Worm (Caenorhabditis elegans) whole organism, young adult: ENCODE results near the gene lido-18.

Experiments used
- B0019.2 ChIP-seq: fragments of 200-800 bp; sonication (Bioruptor generic); conservative IDR thresholded peaks from 2 replicates; pipeline ENCODE4 v1.3.6; 2022; ENCODE audit warnings: missing genetic modification reagents, missing genetic modification characterization, missing compliant biosample characterization
- B0261.1 ChIP-seq: sonication (generic microtip); optimal IDR thresholded peaks from 2 replicates; lab custom pipeline; 2016; ENCODE audit warnings: mild to moderate bottlenecking, missing genetic modification characterization, moderate library complexity, missing compliant biosample characterization
- D2030.7 ChIP-seq: fragments of 200-800 bp; sonication (Bioruptor generic); IDR thresholded peaks from 2 replicates; pipeline ENCODE4 v1.3.6; 2022; ENCODE audit warnings: missing genetic modification reagents, missing genetic modification characterization, missing compliant biosample characterization
- F10E7.11 ChIP-seq: sonication (generic microtip); optimal IDR thresholded peaks from 2 replicates; lab custom pipeline; 2017; ENCODE audit warnings: mild to moderate bottlenecking, missing genetic modification characterization, moderate library complexity, missing compliant biosample characterization
- F22D6.2 ChIP-seq: sonication (generic microtip); optimal IDR thresholded peaks from 2 replicates; lab custom pipeline; 2016; ENCODE audit warnings: mild to moderate bottlenecking, missing genetic modification characterization, missing compliant biosample characterization
- F49E8.2 ChIP-seq: sonication (generic microtip); optimal IDR thresholded peaks from 3 replicates; lab custom pipeline; 2017; ENCODE audit warnings: missing genetic modification characterization, mild to moderate bottlenecking, missing compliant biosample characterization, antibody characterized with exemption, moderate library complexity; ENCODE audit not compliant: insufficient read depth
- F52B5.7 ChIP-seq: sonication (generic microtip); optimal IDR thresholded peaks from 2 replicates; lab custom pipeline; 2016; ENCODE audit warnings: mild to moderate bottlenecking, missing genetic modification characterization, missing compliant biosample characterization
- F55B11.4 ChIP-seq: sonication (generic microtip); optimal IDR thresholded peaks from 2 replicates; lab custom pipeline; 2016; ENCODE audit warnings: missing compliant biosample characterization, missing genetic modification characterization, borderline replicate concordance; ENCODE audit not compliant: insufficient read depth
- F57C9.4 ChIP-seq: sonication (generic microtip); optimal IDR thresholded peaks from 2 replicates; lab custom pipeline; 2017; ENCODE audit warnings: mild to moderate bottlenecking, missing genetic modification characterization, missing compliant biosample characterization
- T07F8.4 ChIP-seq: sonication (generic microtip); optimal IDR thresholded peaks from 2 replicates; lab custom pipeline; 2016; ENCODE audit warnings: mild to moderate bottlenecking, missing genetic modification characterization, moderate library complexity, missing compliant biosample characterization
- Y56A3A.18 ChIP-seq: fragments of 200-800 bp; sonication (Bioruptor generic); IDR thresholded peaks from 2 replicates; pipeline ENCODE4 v1.3.6; 2022; ENCODE audit warnings: missing genetic modification reagents, missing genetic modification characterization, missing compliant biosample characterization
- Y67H2A.10 ChIP-seq: fragments of 200-800 bp; sonication (Bioruptor generic); conservative IDR thresholded peaks from 2 replicates; pipeline ENCODE4 v1.3.6; 2022; ENCODE audit warnings: missing genetic modification reagents, missing genetic modification characterization, missing compliant biosample characterization
- Y79H2A.3 ChIP-seq: fragments of 200-800 bp; sonication (Bioruptor generic); conservative IDR thresholded peaks from 2 replicates; pipeline ENCODE4 v1.3.6; 2022; ENCODE audit warnings: missing genetic modification reagents, missing genetic modification characterization, missing compliant biosample characterization
- Y95B8A.8 ChIP-seq: fragments of 200-800 bp; sonication (Bioruptor generic); IDR thresholded peaks from 2 replicates; pipeline ENCODE4 v1.3.6; 2022; ENCODE audit warnings: missing genetic modification reagents, missing genetic modification characterization, missing compliant biosample characterization
- ZK185.1 ChIP-seq: sonication (generic microtip); optimal IDR thresholded peaks from 2 replicates; lab custom pipeline; 2016; ENCODE audit warnings: mild to moderate bottlenecking, missing genetic modification characterization, missing compliant biosample characterization; ENCODE audit not compliant: poor library complexity, severe bottlenecking
- ama-1 ChIP-seq, 3 experiments: fragments of 150-350 bp in 1 of 3; sonication (generic microtip) in 2 of 3; optimal IDR thresholded peaks; 2 replicates each; lab custom pipeline; 2014 to 2018; ENCODE audit warnings: missing biosample characterization in 2 of 3, missing genetic modification characterization in 2 of 3, missing genetic modification reagents in 2 of 3
- aptf-3 ChIP-seq: fragments of 200-800 bp; sonication (Bioruptor generic); IDR thresholded peaks from 2 replicates; pipeline ENCODE4 v1.3.6; 2022; ENCODE audit warnings: missing genetic modification characterization, missing compliant biosample characterization
- atf-7 ChIP-seq: sonication (generic microtip); optimal IDR thresholded peaks from 2 replicates; lab custom pipeline; 2017; ENCODE audit warnings: mild to moderate bottlenecking, missing genetic modification characterization, missing compliant biosample characterization
- athp-1 ChIP-seq: sonication (generic microtip); optimal IDR thresholded peaks from 2 replicates; lab custom pipeline; 2017; ENCODE audit warnings: mild to moderate bottlenecking, missing genetic modification characterization, missing compliant biosample characterization
- bed-1 ChIP-seq: fragments of 200-800 bp; sonication (Bioruptor generic); IDR thresholded peaks from 2 replicates; pipeline ENCODE4 v1.3.6; 2022; ENCODE audit warnings: missing genetic modification reagents, missing genetic modification characterization, missing compliant biosample characterization
- bed-2 ChIP-seq: fragments of 200-800 bp; sonication (Bioruptor generic); IDR thresholded peaks from 2 replicates; pipeline ENCODE4 v1.3.6; 2022; ENCODE audit warnings: missing genetic modification reagents, missing genetic modification characterization, missing compliant biosample characterization
- ceh-100 ChIP-seq: fragments of 200-800 bp; sonication (Bioruptor generic); IDR thresholded peaks from 2 replicates; pipeline ENCODE4 v1.3.6; 2022; ENCODE audit warnings: missing genetic modification reagents, missing genetic modification characterization, missing compliant biosample characterization
- ceh-91 ChIP-seq: fragments of 200-800 bp; sonication (Bioruptor generic); IDR thresholded peaks from 2 replicates; pipeline ENCODE4 v1.3.6; 2022; ENCODE audit warnings: missing genetic modification reagents, missing genetic modification characterization, missing compliant biosample characterization
- chd-7 ChIP-seq: sonication (generic microtip); optimal IDR thresholded peaks from 2 replicates; lab custom pipeline; 2016; ENCODE audit warnings: mild to moderate bottlenecking, missing genetic modification characterization, moderate library complexity, missing compliant biosample characterization
- dpl-1 ChIP-seq: fragments of 150-350 bp; optimal IDR thresholded peaks from 2 replicates; lab custom pipeline; 2014; ENCODE audit warnings: missing biosample characterization, missing genetic modification reagents, missing genetic modification characterization
- egrh-3 ChIP-seq: fragments of 200-800 bp; sonication (Bioruptor generic); IDR thresholded peaks from 2 replicates; pipeline ENCODE4 v1.3.6; 2022; ENCODE audit warnings: missing genetic modification reagents, missing genetic modification characterization, missing compliant biosample characterization
- gei-17 ChIP-seq: fragments of 200-800 bp; sonication (Bioruptor generic); optimal IDR thresholded peaks from 2 replicates; lab custom pipeline; 2018; ENCODE audit warnings: mild to moderate bottlenecking, missing genetic modification characterization, missing compliant biosample characterization
- hlh-26 ChIP-seq: fragments of 200-800 bp; sonication (Bioruptor generic); conservative IDR thresholded peaks from 2 replicates; pipeline ENCODE4 v1.3.6; 2022; ENCODE audit warnings: missing genetic modification reagents, missing genetic modification characterization, missing compliant biosample characterization
- hmg-1.2 ChIP-seq: fragments of 200-800 bp; sonication (Bioruptor generic); IDR thresholded peaks from 2 replicates; pipeline ENCODE4 v1.3.6; 2022; ENCODE audit warnings: missing genetic modification reagents, missing genetic modification characterization, missing compliant biosample characterization
- let-607 ChIP-seq, 2 experiments: fragments of 200-800 bp in 1 of 2; sonication (Bioruptor generic) in 1 of 2; sonication (generic microtip) in 1 of 2; optimal IDR thresholded peaks; 2 replicates each; lab custom pipeline; 2016 to 2018; ENCODE audit warnings: mild to moderate bottlenecking in 2 of 2, missing compliant biosample characterization in 2 of 2, missing genetic modification characterization in 2 of 2, moderate library complexity in 2 of 2, missing genotype in 1 of 2
- lin-40 ChIP-seq: sonication (generic microtip); optimal IDR thresholded peaks from 2 replicates; lab custom pipeline; 2016; ENCODE audit warnings: missing genetic modification characterization, mild to moderate bottlenecking, missing compliant biosample characterization, missing genotype, missing genetic modification reagents
- madf-10 ChIP-seq: sonication (generic microtip); optimal IDR thresholded peaks from 2 replicates; lab custom pipeline; 2016; ENCODE audit warnings: mild to moderate bottlenecking, missing genetic modification characterization, missing compliant biosample characterization
- mcd-1 ChIP-seq: fragments of 200-800 bp; sonication (Bioruptor generic); IDR thresholded peaks from 2 replicates; pipeline ENCODE4 v1.3.6; 2022; ENCODE audit warnings: missing genetic modification reagents, missing genetic modification characterization, missing compliant biosample characterization
- mes-4 ChIP-seq: sonication (generic microtip); optimal IDR thresholded peaks from 2 replicates; lab custom pipeline; 2016; ENCODE audit warnings: missing genotype, missing genetic modification characterization, missing compliant biosample characterization
- nfya-2 ChIP-seq: fragments of 200-800 bp; sonication (Bioruptor generic); IDR thresholded peaks from 2 replicates; pipeline ENCODE4 v1.3.6; 2022; ENCODE audit warnings: missing genetic modification reagents, missing genetic modification characterization, missing compliant biosample characterization
- nhr-90 ChIP-seq: sonication (generic microtip); optimal IDR thresholded peaks from 2 replicates; lab custom pipeline; 2016; ENCODE audit warnings: missing genotype, mild to moderate bottlenecking, missing genetic modification characterization, missing compliant biosample characterization
- rec-8 ChIP-seq, 2 experiments: sonication (generic microtip); optimal IDR thresholded peaks; 2 replicates each; lab custom pipeline; 2016; ENCODE audit warnings: mild to moderate bottlenecking in 2 of 2, missing genetic modification characterization in 2 of 2, missing genetic modification reagents in 2 of 2, missing genotype in 2 of 2, missing biosample characterization in 1 of 2, missing compliant biosample characterization in 1 of 2, moderate library complexity in 1 of 2
- repo-1 ChIP-seq: sonication (generic microtip); optimal IDR thresholded peaks from 2 replicates; lab custom pipeline; 2017; ENCODE audit warnings: mild to moderate bottlenecking, missing genetic modification characterization, missing compliant biosample characterization
- rpc-1 ChIP-seq, 2 experiments: fragments of 150-350 bp in 1 of 2; sonication (generic microtip) in 1 of 2; optimal IDR thresholded peaks; 2 replicates each; lab custom pipeline; 2014 to 2018; ENCODE audit warnings: missing biosample characterization in 1 of 2, missing genetic modification characterization in 1 of 2, missing genetic modification reagents in 1 of 2, missing genotype in 1 of 2
- somi-1 ChIP-seq: fragments of 200-800 bp; sonication (Bioruptor generic); optimal IDR thresholded peaks from 2 replicates; lab custom pipeline; 2018; ENCODE audit warnings: mild to moderate bottlenecking, missing genetic modification characterization, missing compliant biosample characterization
- tbx-9 ChIP-seq: sonication (generic microtip); optimal IDR thresholded peaks from 2 replicates; lab custom pipeline; 2016; ENCODE audit warnings: borderline replicate concordance, missing genetic modification characterization, inconsistent platforms, missing compliant biosample characterization
- zim-3 ChIP-seq: sonication (generic microtip); optimal IDR thresholded peaks from 2 replicates; lab custom pipeline; 2017; ENCODE audit warnings: mild to moderate bottlenecking, missing genetic modification characterization, moderate library complexity, missing compliant biosample characterization
- ztf-25 ChIP-seq: fragments of 200-800 bp; sonication (Bioruptor generic); IDR thresholded peaks from 2 replicates; pipeline ENCODE4 v1.3.6; 2022; ENCODE audit warnings: missing genetic modification reagents, missing genetic modification characterization, missing compliant biosample characterization

lido-18 gene

DNA sequence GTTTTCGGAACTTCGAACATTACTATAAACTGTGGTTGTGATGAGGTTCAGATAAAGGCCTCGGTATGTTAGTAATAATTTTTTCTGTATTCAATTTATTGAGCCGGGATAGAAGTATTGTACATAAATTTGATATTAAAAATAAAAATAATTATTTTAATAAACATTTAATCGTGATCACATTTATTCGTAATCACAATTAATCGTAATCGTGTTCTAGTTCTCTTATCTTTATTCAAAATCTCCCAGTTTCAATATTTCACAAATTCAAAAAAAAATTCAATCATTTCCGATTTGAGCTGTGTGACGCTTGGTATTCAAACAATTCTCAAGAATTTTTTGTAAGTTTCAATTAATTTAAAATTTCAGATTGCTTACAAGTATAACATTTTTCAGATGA lies at the start of gene lido-18:
Gene lido-18 (plus strand): TSS at position 301 of the 400 bp plus-strand sequence.
- TF ChIP-seq F49E8.2 (tag; lab: Kevin White, UChicago) (no peak), chd-7 (tag; lab: Kevin White, UChicago) (no peak), Y79H2A.3 (GFP tag; lab: Robert Waterston, UW) (no peak), lin-40 (tag; lab: Kevin White, UChicago) (no peak), somi-1 (GFP tag; lab: Kevin White, UChicago) (no peak), repo-1 (tag; lab: Kevin White, UChicago) (no peak), rpc-1 (optimal IDR thresholded peaks at IDR 0.05; lab: Kevin White, UChicago) (no peak), rpc-1 (tag; optimal IDR thresholded peaks at IDR 0.05; lab: Kevin White, UChicago) (no peak), mes-4 (tag; lab: Kevin White, UChicago) (no peak), tbx-9 (tag; lab: Kevin White, UChicago) (no peak), ceh-91 (GFP tag; lab: Robert Waterston, UW) (no peak)

DNA sequence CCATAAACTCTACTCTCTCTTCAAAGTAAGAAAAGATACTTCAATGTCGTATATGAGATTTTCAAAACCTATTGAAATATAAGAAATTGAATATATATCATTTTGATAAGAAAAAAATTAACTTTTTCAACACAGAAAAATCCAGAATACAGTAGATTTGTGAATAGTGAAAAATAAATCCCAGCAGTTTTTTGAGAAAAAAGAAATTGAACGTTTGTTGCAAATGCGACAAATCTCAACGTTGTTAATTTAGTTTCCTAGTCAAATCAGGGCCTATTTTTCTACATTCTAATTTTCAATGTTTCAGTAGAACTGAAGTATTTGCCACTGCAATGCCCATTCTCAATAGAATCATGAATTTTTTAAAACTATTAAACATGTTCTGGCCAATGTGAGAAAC lies 47.5 kb upstream of the lido-18 start, which contains the start of gene T04A6.2:
Gene T04A6.2 (plus strand): TSS at position 301 of the 400 bp plus-strand sequence.
- TF ChIP-seq bed-2 (no peak), egrh-3 (GFP tag; lab: Robert Waterston, UW) (no peak), chd-7 (tag; lab: Kevin White, UChicago) (no peak), ama-1 (optimal IDR thresholded peaks at IDR 0.05; lab: Kevin White, UChicago) (no peak), ama-1 (GFP tag; optimal IDR thresholded peaks at IDR 0.05; lab: Kevin White, UChicago) (no peak), mcd-1 (GFP tag; lab: Robert Waterston, UW) (no peak), T07F8.4 (tag; lab: Kevin White, UChicago) (no peak), atf-7 (tag; lab: Kevin White, UChicago) (no peak), ztf-25 (GFP tag; lab: Robert Waterston, UW) (no peak), F49E8.2 (tag; lab: Kevin White, UChicago) (no peak), madf-10 (tag; lab: Kevin White, UChicago) (no peak)

DNA sequence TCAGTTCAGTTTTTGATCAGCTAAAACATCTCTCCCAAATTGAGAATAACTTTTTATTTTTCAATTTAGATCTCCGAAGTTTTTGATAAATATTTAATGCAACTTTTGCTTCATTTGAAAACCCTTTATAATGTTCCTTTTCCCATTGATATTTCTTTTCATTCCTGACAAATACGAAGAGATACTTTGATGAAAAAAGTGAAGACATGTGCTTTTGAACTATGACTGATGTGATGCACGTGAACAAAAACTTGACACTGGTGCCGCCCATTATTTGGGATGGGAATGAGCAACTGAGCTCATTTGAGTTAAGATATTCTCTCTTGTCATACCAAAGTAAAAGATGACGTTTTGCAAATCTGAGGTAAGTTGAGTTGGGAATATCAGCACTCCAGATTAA lies 45.9 kb upstream of the lido-18 start, which contains the start of gene T04A6.1:
Gene T04A6.1 (plus strand): TSS at position 301 of the 400 bp plus-strand sequence.
- no peak for TF ChIP-seq let-607 (tag; optimal IDR thresholded peaks at IDR 0.05; lab: Kevin White, UChicago)
- TF ChIP-seq bed-1: no peak
- no peak for TF ChIP-seq nhr-90 (tag; lab: Kevin White, UChicago)
- no peak for TF ChIP-seq lin-40 (tag; lab: Kevin White, UChicago)
- no peak for TF ChIP-seq Y56A3A.18
- TF ChIP-seq nfya-2 (GFP tag; lab: Robert Waterston, UW): no peak
- no peak for TF ChIP-seq hlh-26 (GFP tag; lab: Robert Waterston, UW)
- no peak for TF ChIP-seq Y95B8A.8 (GFP tag; lab: Robert Waterston, UW)
- TF ChIP-seq ceh-100 (GFP tag; lab: Robert Waterston, UW): no peak
- TF ChIP-seq aptf-3: no peak
- TF ChIP-seq hmg-1.2: no peak
- no peak for TF ChIP-seq F22D6.2 (tag; lab: Kevin White, UChicago)
- no peak for TF ChIP-seq ZK185.1 (tag; lab: Kevin White, UChicago)
- no peak for TF ChIP-seq F52B5.7
- TF ChIP-seq T07F8.4 (tag; lab: Kevin White, UChicago): no peak
- no peak for TF ChIP-seq dpl-1 (GFP tag; lab: Kevin White, UChicago)
- TF ChIP-seq repo-1 (tag; lab: Kevin White, UChicago): no peak
- no peak for TF ChIP-seq ztf-25 (GFP tag; lab: Robert Waterston, UW)
- TF ChIP-seq, all 124 proteins: peak for 0

ce11 chrIII:7618294-7618693 lies 43.8 kb upstream of the lido-18 start:
- TF ChIP-seq athp-1 (no peak), B0019.2 (GFP tag; lab: Robert Waterston, UW) (no peak), B0261.1 (tag; lab: Kevin White, UChicago) (no peak), F10E7.11 (tag; lab: Kevin White, UChicago) (no peak), gei-17 (GFP tag; lab: Kevin White, UChicago) (no peak), D2030.7 (no peak), Y67H2A.10 (GFP tag; lab: Robert Waterston, UW) (no peak), F57C9.4 (tag; lab: Kevin White, UChicago) (no peak), chd-7 (tag; lab: Kevin White, UChicago) (no peak), nhr-90 (tag; lab: Kevin White, UChicago) (no peak), F55B11.4 (no peak), rec-8 (tag; optimal IDR thresholded peaks at IDR 0.05; lab: Kevin White, UChicago) (no peak), zim-3 (tag; lab: Kevin White, UChicago) (no peak)
